Fruit fly (Drosophila melanogaster): Measurements from ENCODE around the gene Gcna.

Gene Gcna

DNA sequence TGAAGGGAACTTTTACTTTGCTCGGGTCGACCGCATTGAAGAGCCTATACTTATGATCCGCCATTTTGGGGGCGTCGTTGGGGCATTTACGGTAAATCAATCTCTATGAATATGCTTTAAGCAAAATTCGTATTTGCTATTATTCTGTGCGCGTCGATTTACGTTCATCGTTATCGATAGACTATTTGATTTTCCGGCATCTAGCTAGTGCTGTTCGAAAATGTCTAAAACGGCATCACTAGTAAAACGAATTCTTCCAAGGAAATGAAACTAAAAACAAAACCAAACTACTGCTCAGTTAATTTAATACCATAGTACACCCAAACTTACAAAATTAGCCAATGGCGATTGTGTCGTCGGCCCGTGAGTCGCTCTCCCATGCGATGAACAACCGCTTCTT, at the start of gene Gcna, which contains the start of gene MED18:
Gene Gcna (minus strand): TSS at position 163 of the 400 bp plus-strand sequence.
Gene MED18 (plus strand): TSS at position 237 of the 400 bp plus-strand sequence.
- no peak for TF ChIP-seq kay (GFP tag; ENCODE audit: borderline replicate concordance)
- peak; percentile 28 for TF ChIP-seq bab1 (GFP tag; optimal IDR thresholded peaks at IDR 0.05)
- TF ChIP-seq ovo (GFP tag; optimal IDR thresholded peaks at IDR 0.05) = peak; percentile 10

DNA sequence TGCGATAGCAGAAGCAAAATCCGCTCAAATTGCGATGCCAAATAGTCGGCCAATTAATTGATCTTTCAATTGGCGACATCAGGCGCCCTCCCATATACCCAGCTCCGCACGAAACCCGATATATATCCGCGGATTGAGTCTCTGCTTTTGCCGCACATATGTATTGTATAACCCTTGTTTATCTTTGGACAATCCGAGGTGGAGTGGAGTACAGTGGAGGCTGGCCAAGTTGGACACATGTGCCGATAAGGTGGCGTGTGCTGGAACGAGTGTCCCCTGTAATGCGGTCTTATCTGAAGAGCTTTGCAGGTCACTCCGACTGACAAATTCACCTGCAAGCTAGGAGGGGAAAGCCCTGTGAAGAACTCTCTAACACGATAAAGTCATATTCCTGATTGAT, 43.9 kb upstream of the Gcna start:
- TF ChIP-seq CG1620 (GFP tag; optimal IDR thresholded peaks at IDR 0.05) (no peak), Crg-1 (GFP tag; optimal IDR thresholded peaks at IDR 0.05) (no peak), cic (GFP tag; optimal IDR thresholded peaks at IDR 0.05) (peak; percentile 20), Mnt (GFP tag; optimal IDR thresholded peaks at IDR 0.05) (peak; percentile 28), CG5204 (GFP tag; optimal IDR thresholded peaks at IDR 0.05) (no peak), CG11617 (GFP tag; optimal IDR thresholded peaks at IDR 0.05) (no peak), toe (GFP tag; optimal IDR thresholded peaks at IDR 0.05) (no peak), CG7045 (GFP tag; optimal IDR thresholded peaks at IDR 0.05) (no peak), pad (GFP tag; optimal IDR thresholded peaks at IDR 0.05) (peak; percentile 23)

DNA sequence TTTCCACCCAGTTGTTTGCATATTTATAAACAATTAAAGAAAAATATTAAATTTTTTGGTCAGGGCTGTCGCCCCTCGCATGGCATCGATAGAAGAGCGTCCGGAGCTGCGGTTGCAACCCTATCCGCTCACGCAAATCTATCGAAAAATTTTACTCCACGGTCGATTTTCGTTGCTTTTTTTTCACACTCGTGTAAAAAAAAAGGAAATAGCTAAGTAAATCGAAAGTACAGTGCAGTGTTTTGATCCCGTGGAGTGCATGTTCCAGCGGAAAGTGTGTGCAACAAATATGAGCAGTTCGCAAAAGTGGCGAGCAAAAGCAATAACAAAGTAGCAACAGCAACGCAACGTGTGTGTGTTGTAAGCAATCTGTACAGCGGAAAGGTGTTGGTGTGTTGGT, 43.1 kb upstream of the Gcna start, which contains the start of the genes Edem1 and Rbcn-3B:
Gene Edem1 (minus strand): TSS at position 71 of the 400 bp plus-strand sequence.
Gene Rbcn-3B (plus strand): TSS at position 164 of the 400 bp plus-strand sequence.
- peak; percentile 70 for TF ChIP-seq Mnt (GFP tag; optimal IDR thresholded peaks at IDR 0.05)
- TF ChIP-seq CG12768 (GFP tag; optimal IDR thresholded peaks at IDR 0.05) = peak; percentile 7
- TF ChIP-seq pad (GFP tag; optimal IDR thresholded peaks at IDR 0.05) = no peak
- TF ChIP-seq cnc (optimal IDR thresholded peaks at IDR 0.05) = no peak
- peak; percentile 97 for TF ChIP-seq CG14711 (tag; optimal IDR thresholded peaks at IDR 0.05)
- no peak for TF ChIP-seq CG1620 (GFP tag; optimal IDR thresholded peaks at IDR 0.05)
- TF ChIP-seq Hr96 (GFP tag; optimal IDR thresholded peaks at IDR 0.05) = no peak
- TF ChIP-seq CG5204 (GFP tag; optimal IDR thresholded peaks at IDR 0.05) = no peak
- TF ChIP-seq toe (GFP tag; optimal IDR thresholded peaks at IDR 0.05) = no peak
- no peak for TF ChIP-seq Crg-1 (GFP tag; optimal IDR thresholded peaks at IDR 0.05)
- TF ChIP-seq CG7045 (GFP tag; optimal IDR thresholded peaks at IDR 0.05) = no peak
- TF ChIP-seq ovo (GFP tag; optimal IDR thresholded peaks at IDR 0.05) = no peak
- no peak for TF ChIP-seq kay (GFP tag; ENCODE audit: borderline replicate concordance)
- no peak for TF ChIP-seq Clk (GFP tag; optimal IDR thresholded peaks at IDR 0.05)
- no peak for TF ChIP-seq CG7101 (tag; optimal IDR thresholded peaks at IDR 0.05)
- no peak for TF ChIP-seq CG33017 (tag; optimal IDR thresholded peaks at IDR 0.05)
- TF ChIP-seq bab1 (GFP tag; optimal IDR thresholded peaks at IDR 0.05) = peak; percentile 48
- TF ChIP-seq CG11617 (GFP tag; optimal IDR thresholded peaks at IDR 0.05) = no peak

DNA sequence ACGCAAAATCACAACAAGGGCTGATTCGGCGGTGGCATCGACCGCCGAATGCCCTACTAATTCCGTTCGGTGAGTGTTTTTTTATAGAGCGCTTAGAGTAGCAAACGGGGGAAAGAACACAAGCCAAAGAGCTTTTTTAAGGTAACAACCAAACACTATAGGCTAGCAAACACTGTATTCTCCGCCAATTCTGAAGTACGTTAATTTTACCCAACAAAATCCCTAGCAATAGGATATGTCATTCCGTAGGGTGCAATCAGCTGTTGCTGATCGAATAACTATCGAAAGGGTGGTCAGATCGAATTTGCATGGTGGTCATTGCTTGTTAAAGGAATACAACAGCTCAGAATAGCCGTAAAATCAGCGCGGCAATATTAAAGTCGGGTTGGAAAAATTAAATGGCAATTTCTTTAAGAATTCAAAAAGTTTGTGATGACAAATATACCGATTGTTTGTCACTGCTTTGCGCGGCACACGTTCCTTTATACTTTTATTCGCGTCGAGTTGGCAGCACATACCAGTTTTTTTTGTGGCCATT, 42.2 kb upstream of the Gcna start, which contains the start of gene mip130:
Gene mip130 (plus strand): TSS at position 513 of the 538 bp plus-strand sequence.
- TF ChIP-seq tj (GFP tag; optimal IDR thresholded peaks at IDR 0.05) (peak; percentile 57), Crg-1 (GFP tag; optimal IDR thresholded peaks at IDR 0.05) (peak; percentile 55), CG11617 (GFP tag; optimal IDR thresholded peaks at IDR 0.05) (peak; percentile 81), cic (GFP tag; optimal IDR thresholded peaks at IDR 0.05) (no peak), Clk (GFP tag; optimal IDR thresholded peaks at IDR 0.05) (no peak), ovo (GFP tag; optimal IDR thresholded peaks at IDR 0.05) (peak; percentile 46), Hr96 (GFP tag; optimal IDR thresholded peaks at IDR 0.05) (peak; percentile 78), cnc (optimal IDR thresholded peaks at IDR 0.05) (no peak), CG1620 (GFP tag; optimal IDR thresholded peaks at IDR 0.05) (peak; percentile 50), CG33017 (tag; optimal IDR thresholded peaks at IDR 0.05) (peak; percentile 42), CG12768 (GFP tag; optimal IDR thresholded peaks at IDR 0.05) (peak; percentile 75), CG7101 (tag; optimal IDR thresholded peaks at IDR 0.05) (peak; percentile 83), toe (GFP tag; optimal IDR thresholded peaks at IDR 0.05) (peak; percentile 51), kay (GFP tag; ENCODE audit: borderline replicate concordance) (no peak), CG5204 (GFP tag; optimal IDR thresholded peaks at IDR 0.05) (peak; percentile 25), pad (GFP tag; optimal IDR thresholded peaks at IDR 0.05) (peak; percentile 46), CG7045 (GFP tag; optimal IDR thresholded peaks at IDR 0.05) (peak; percentile 17), CG14711 (tag; optimal IDR thresholded peaks at IDR 0.05) (peak; percentile 70), bab1 (GFP tag; optimal IDR thresholded peaks at IDR 0.05) (peak; percentile 79), Mnt (GFP tag; optimal IDR thresholded peaks at IDR 0.05) (peak; percentile 67)

DNA sequence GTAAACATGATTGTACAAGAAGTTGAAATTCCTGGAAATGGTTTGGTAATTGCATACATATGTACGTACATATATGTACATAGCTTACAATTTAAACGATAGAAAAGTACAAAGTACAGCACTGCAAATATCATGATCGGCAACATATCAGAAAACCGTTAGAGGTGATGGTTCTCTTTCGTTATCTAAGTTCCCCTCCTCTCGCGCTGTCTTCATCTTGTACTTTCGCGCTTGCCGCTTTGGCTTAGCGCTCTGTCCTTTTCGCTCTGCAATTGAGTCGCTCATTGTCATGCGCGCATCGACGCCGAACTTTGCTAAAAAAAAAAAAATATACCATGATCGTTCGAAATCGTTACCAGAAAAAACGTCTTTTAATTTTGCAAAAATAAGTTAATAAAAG, 38.3 kb upstream of the Gcna start:
- TF ChIP-seq CG7101 (tag; optimal IDR thresholded peaks at IDR 0.05) (no peak), CG5204 (GFP tag; optimal IDR thresholded peaks at IDR 0.05) (no peak), ovo (GFP tag; optimal IDR thresholded peaks at IDR 0.05) (peak; percentile 61), CG1620 (GFP tag; optimal IDR thresholded peaks at IDR 0.05) (no peak), cic (GFP tag; optimal IDR thresholded peaks at IDR 0.05) (no peak), pad (GFP tag; optimal IDR thresholded peaks at IDR 0.05) (peak; percentile 97), CG12768 (GFP tag; optimal IDR thresholded peaks at IDR 0.05) (no peak), CG7045 (GFP tag; optimal IDR thresholded peaks at IDR 0.05) (no peak), Hr96 (GFP tag; optimal IDR thresholded peaks at IDR 0.05) (no peak), bab1 (GFP tag; optimal IDR thresholded peaks at IDR 0.05) (peak; percentile 0), CG33017 (tag; optimal IDR thresholded peaks at IDR 0.05) (no peak)

- TF ChIP-seq CG5204 (GFP tag; optimal IDR thresholded peaks at IDR 0.05) (no peak), pad (GFP tag; optimal IDR thresholded peaks at IDR 0.05) (no peak), ovo (GFP tag; optimal IDR thresholded peaks at IDR 0.05) (no peak), CG14711 (tag; optimal IDR thresholded peaks at IDR 0.05) (no peak)
Observed at dm6 chrX:1903077-1903476, 37.4 kb upstream of the Gcna start, which contains the start of gene CG32801. Gene CG32801, minus strand, starts transcription at chrX:1903177.
